Fruit fly (Drosophila melanogaster) whole organism, embryonic: ENCODE measurements around the gene Nnp-1.

ENCODE experiments used
- Antp ChIP-seq: fragments of 200-800 bp; sonication (Bioruptor generic); optimal IDR thresholded peaks from 3 replicates; lab custom pipeline; 2016; ENCODE audit warnings: missing biosample characterization, missing genetic modification characterization
- Atf3 ChIP-seq: fragments of 200-800 bp; sonication (Bioruptor generic); optimal IDR thresholded peaks from 3 replicates; lab custom pipeline; 2016; ENCODE audit warnings: missing biosample characterization, missing genetic modification characterization
- CG10431 ChIP-seq: fragments of 200-800 bp; sonication (Bioruptor generic); optimal IDR thresholded peaks from 3 replicates; lab custom pipeline; 2018; ENCODE audit warnings: missing biosample characterization, mild to moderate bottlenecking, missing genetic modification characterization
- CG11723 ChIP-seq: fragments of 200-800 bp; sonication (Bioruptor generic); optimal IDR thresholded peaks from 2 replicates; lab custom pipeline; 2017; ENCODE audit warnings: missing biosample characterization, mild to moderate bottlenecking, missing genetic modification characterization
- CG12104 ChIP-seq: fragments of 200-800 bp; sonication (Bioruptor generic); optimal IDR thresholded peaks from 3 replicates; lab custom pipeline; 2016; ENCODE audit warnings: missing biosample characterization, missing genetic modification characterization
- CG13775 ChIP-seq: fragments of 200-800 bp; sonication (Bioruptor generic); optimal IDR thresholded peaks from 3 replicates; lab custom pipeline; 2017; ENCODE audit warnings: missing biosample characterization, mild to moderate bottlenecking, missing genetic modification characterization
- CG15073 ChIP-seq: fragments of 200-800 bp; sonication (Bioruptor generic); optimal IDR thresholded peaks from 2 replicates; lab custom pipeline; 2016; ENCODE audit warnings: missing biosample characterization, missing genetic modification characterization
- CG15269 ChIP-seq: fragments of 200-800 bp; sonication (Bioruptor generic); optimal IDR thresholded peaks from 2 replicates; lab custom pipeline; 2018; ENCODE audit warnings: missing biosample characterization, mild to moderate bottlenecking, missing genetic modification characterization, moderate library complexity
- CG16813 ChIP-seq: fragments of 200-800 bp; sonication (Bioruptor generic); IDR thresholded peaks from 3 replicates; pipeline ENCODE4 v1.3.6; 2022; ENCODE audit warnings: missing biosample characterization, missing genetic modification characterization; ENCODE audit not compliant: partially characterized antibody
- CG17829 ChIP-seq: fragments of 200-800 bp; optimal IDR thresholded peaks from 2 replicates; lab custom pipeline; 2019; ENCODE audit warnings: missing biosample characterization, mild to moderate bottlenecking, missing genetic modification characterization, moderate library complexity
- CG18764 ChIP-seq: fragments of 200-800 bp; sonication (Bioruptor generic); optimal IDR thresholded peaks from 3 replicates; lab custom pipeline; 2016; ENCODE audit warnings: missing biosample characterization, missing genetic modification characterization
- CG2199 ChIP-seq: fragments of 200-800 bp; sonication (Bioruptor generic); IDR thresholded peaks from 3 replicates; pipeline ENCODE4 v1.3.6; 2022; ENCODE audit warnings: missing biosample characterization, missing genetic modification characterization
- CG31441 ChIP-seq: fragments of 200-800 bp; sonication (Bioruptor generic); IDR thresholded peaks from 2 replicates; pipeline ENCODE4 v1.3.6; 2022; ENCODE audit warnings: missing biosample characterization, missing genetic modification characterization
- CG3847 ChIP-seq: fragments of 200-800 bp; sonication (Bioruptor generic); IDR thresholded peaks from 2 replicates; pipeline ENCODE4 v1.3.6; 2022; ENCODE audit warnings: missing biosample characterization, missing genetic modification characterization
- CG4328 ChIP-seq: fragments of 200-800 bp; sonication (Bioruptor generic); optimal IDR thresholded peaks from 3 replicates; lab custom pipeline; 2017; ENCODE audit warnings: missing biosample characterization, missing genetic modification reagents, missing genetic modification characterization
- CG6683 ChIP-seq: fragments of 200-800 bp; sonication (Bioruptor generic); optimal IDR thresholded peaks from 2 replicates; lab custom pipeline; 2017; ENCODE audit warnings: missing biosample characterization, mild to moderate bottlenecking, missing genetic modification characterization, missing genetic modification reagents
- CG7372 ChIP-seq: fragments of 200-800 bp; sonication (Bioruptor generic); IDR thresholded peaks from 2 replicates; pipeline ENCODE4 v1.3.6; 2022; ENCODE audit warnings: missing biosample characterization, missing genetic modification characterization
- CG7745 ChIP-seq: fragments of 200-800 bp; sonication (Bioruptor generic); optimal IDR thresholded peaks from 2 replicates; lab custom pipeline; 2018; ENCODE audit warnings: missing biosample characterization, mild to moderate bottlenecking, missing genetic modification characterization, moderate library complexity
- Camta ChIP-seq: fragments of 200-800 bp; sonication (Bioruptor generic); optimal IDR thresholded peaks from 2 replicates; lab custom pipeline; 2016; ENCODE audit warnings: missing biosample characterization, missing genetic modification characterization
- CoRest ChIP-seq: fragments of 200-800 bp; sonication (Bioruptor generic); optimal IDR thresholded peaks from 3 replicates; lab custom pipeline; 2018; ENCODE audit warnings: missing biosample characterization, mild to moderate bottlenecking, missing genetic modification characterization, moderate library complexity
- Ets97D ChIP-seq: fragments of 200-800 bp; sonication (Bioruptor generic); optimal IDR thresholded peaks from 3 replicates; lab custom pipeline; 2016; ENCODE audit warnings: missing biosample characterization, missing genetic modification characterization
- HHEX ChIP-seq: fragments of 200-800 bp; sonication (Bioruptor generic); optimal IDR thresholded peaks from 3 replicates; lab custom pipeline; 2017; ENCODE audit warnings: missing biosample characterization, mild to moderate bottlenecking, missing genetic modification characterization, missing genetic modification reagents
- Hmx ChIP-seq: fragments of 200-800 bp; sonication (Bioruptor generic); optimal IDR thresholded peaks from 2 replicates; lab custom pipeline; 2016; ENCODE audit warnings: missing biosample characterization, missing genetic modification characterization
- Neu2 ChIP-seq: fragments of 200-800 bp; sonication (Bioruptor generic); optimal IDR thresholded peaks from 3 replicates; lab custom pipeline; 2016; ENCODE audit warnings: missing biosample characterization, missing genetic modification characterization, borderline replicate concordance
- Oli ChIP-seq: fragments of 200-800 bp; sonication (Bioruptor generic); optimal IDR thresholded peaks from 2 replicates; lab custom pipeline; 2018; ENCODE audit warnings: missing biosample characterization, mild to moderate bottlenecking, missing genetic modification characterization, moderate library complexity
- TFAM ChIP-seq: fragments of 200-800 bp; sonication (Bioruptor generic); optimal IDR thresholded peaks from 2 replicates; lab custom pipeline; 2017; ENCODE audit warnings: missing biosample characterization, missing genetic modification characterization, inconsistent platforms
- amos ChIP-seq: fragments of 200-800 bp; sonication (Bioruptor generic); IDR thresholded peaks from 2 replicates; pipeline ENCODE4 v1.3.6; 2022; ENCODE audit warnings: missing biosample characterization, missing genetic modification characterization; ENCODE audit not compliant: partially characterized antibody
- ase ChIP-seq: fragments of 200-800 bp; sonication (Bioruptor generic); IDR thresholded peaks from 3 replicates; pipeline ENCODE4 v1.3.6; 2022; ENCODE audit warnings: missing biosample characterization, missing genetic modification characterization
- bsh ChIP-seq, 2 experiments: fragments of 200-800 bp; sonication (Bioruptor generic); optimal IDR thresholded peaks; 2 replicates each; lab custom pipeline; 2017 to 2018; ENCODE audit warnings: mild to moderate bottlenecking in 2 of 2, missing biosample characterization in 2 of 2, missing genetic modification characterization in 2 of 2, moderate library complexity in 1 of 2
- caup ChIP-seq: fragments of 200-800 bp; sonication (Bioruptor generic); optimal IDR thresholded peaks from 3 replicates; lab custom pipeline; 2017; ENCODE audit warnings: missing biosample characterization, mild to moderate bottlenecking, missing genetic modification characterization, moderate library complexity; ENCODE audit not compliant: severe bottlenecking
- dmrt11E ChIP-seq: fragments of 200-800 bp; sonication (Bioruptor generic); optimal IDR thresholded peaks from 3 replicates; lab custom pipeline; 2018; ENCODE audit warnings: missing biosample characterization, mild to moderate bottlenecking, missing genetic modification characterization, moderate library complexity
- esg ChIP-seq: fragments of 200-800 bp; sonication (Bioruptor generic); conservative IDR thresholded peaks from 2 replicates; pipeline ENCODE4 v1.3.6; 2022; ENCODE audit warnings: missing biosample characterization, missing genetic modification characterization
- fu2 ChIP-seq: fragments of 200-800 bp; sonication (Bioruptor generic); optimal IDR thresholded peaks from 2 replicates; lab custom pipeline; 2016; ENCODE audit warnings: missing biosample characterization, missing genetic modification characterization
- hth ChIP-seq: fragments of >200 bp; optimal IDR thresholded peaks from 2 replicates; lab custom pipeline; 2017; ENCODE audit warnings: inconsistent platforms
- lab ChIP-seq: fragments of 200-800 bp; sonication (Bioruptor generic); optimal IDR thresholded peaks from 3 replicates; lab custom pipeline; 2017; ENCODE audit warnings: missing biosample characterization, missing genetic modification characterization, mild to moderate bottlenecking, moderate library complexity, missing genetic modification reagents
- mam ChIP-seq: fragments of 200-800 bp; sonication (Bioruptor generic); optimal IDR thresholded peaks from 3 replicates; lab custom pipeline; 2016; ENCODE audit warnings: missing biosample characterization, missing genetic modification characterization
- mld ChIP-seq: fragments of 200-800 bp; sonication (Bioruptor generic); IDR thresholded peaks from 3 replicates; pipeline ENCODE4 v1.3.6; 2022; ENCODE audit warnings: missing biosample characterization, missing genetic modification characterization; ENCODE audit not compliant: partially characterized antibody
- p53 ChIP-seq: fragments of 200-800 bp; sonication (Bioruptor generic); optimal IDR thresholded peaks from 2 replicates; lab custom pipeline; 2016; ENCODE audit warnings: missing biosample characterization, missing genetic modification characterization
- pros ChIP-seq: fragments of 200-800 bp; sonication (Bioruptor generic); optimal IDR thresholded peaks from 3 replicates; lab custom pipeline; 2019; ENCODE audit warnings: missing biosample characterization, mild to moderate bottlenecking, missing genetic modification characterization, moderate library complexity
- pum ChIP-seq: fragments of 200-800 bp; sonication (Bioruptor generic); optimal IDR thresholded peaks from 2 replicates; lab custom pipeline; 2016; ENCODE audit warnings: missing biosample characterization, missing genetic modification characterization
- run ChIP-seq: fragments of 200-800 bp; sonication (Bioruptor generic); optimal IDR thresholded peaks from 3 replicates; lab custom pipeline; 2018; ENCODE audit warnings: missing biosample characterization, mild to moderate bottlenecking, missing genetic modification characterization
- sc ChIP-seq, 3 experiments: fragments of >200 bp in 2 of 3; fragments of 200-800 bp in 1 of 3; sonication (Bioruptor generic) in 1 of 3; optimal IDR thresholded peaks; 2 replicates in 2 of 3; 3 replicates in 1 of 3; lab custom pipeline; 2017; ENCODE audit warnings: mild to moderate bottlenecking in 1 of 3, missing biosample characterization in 1 of 3, missing genetic modification characterization in 1 of 3, missing genetic modification reagents in 1 of 3
- sens ChIP-seq: fragments of 200-800 bp; sonication (Bioruptor generic); peaks from one replicate; lab custom pipeline; 2016; ENCODE audit warnings: missing biosample characterization, missing genetic modification characterization
- sima ChIP-seq: fragments of 200-800 bp; sonication (Bioruptor generic); optimal IDR thresholded peaks from 2 replicates; lab custom pipeline; 2016; ENCODE audit warnings: missing biosample characterization, missing genetic modification characterization
- trh ChIP-seq: fragments of 200-800 bp; sonication (Bioruptor generic); optimal IDR thresholded peaks from 2 replicates; lab custom pipeline; 2016; ENCODE audit warnings: missing biosample characterization, missing genetic modification characterization
- unc-4 ChIP-seq: fragments of 200-800 bp; sonication (Bioruptor generic); IDR thresholded peaks from 2 replicates; pipeline ENCODE4 v1.3.6; 2022; ENCODE audit warnings: missing biosample characterization, missing genetic modification characterization; ENCODE audit not compliant: partially characterized antibody
- vfl ChIP-seq: fragments of 200-800 bp; sonication (Bioruptor generic); optimal IDR thresholded peaks from 2 replicates; lab custom pipeline; 2016; ENCODE audit warnings: missing biosample characterization, missing genetic modification characterization
- z ChIP-seq: fragments of 200-800 bp; sonication (Bioruptor generic); IDR thresholded peaks from 3 replicates; pipeline ENCODE4 v1.3.6; 2022; ENCODE audit warnings: missing biosample characterization, missing genetic modification characterization

Gene Nnp-1

DNA sequence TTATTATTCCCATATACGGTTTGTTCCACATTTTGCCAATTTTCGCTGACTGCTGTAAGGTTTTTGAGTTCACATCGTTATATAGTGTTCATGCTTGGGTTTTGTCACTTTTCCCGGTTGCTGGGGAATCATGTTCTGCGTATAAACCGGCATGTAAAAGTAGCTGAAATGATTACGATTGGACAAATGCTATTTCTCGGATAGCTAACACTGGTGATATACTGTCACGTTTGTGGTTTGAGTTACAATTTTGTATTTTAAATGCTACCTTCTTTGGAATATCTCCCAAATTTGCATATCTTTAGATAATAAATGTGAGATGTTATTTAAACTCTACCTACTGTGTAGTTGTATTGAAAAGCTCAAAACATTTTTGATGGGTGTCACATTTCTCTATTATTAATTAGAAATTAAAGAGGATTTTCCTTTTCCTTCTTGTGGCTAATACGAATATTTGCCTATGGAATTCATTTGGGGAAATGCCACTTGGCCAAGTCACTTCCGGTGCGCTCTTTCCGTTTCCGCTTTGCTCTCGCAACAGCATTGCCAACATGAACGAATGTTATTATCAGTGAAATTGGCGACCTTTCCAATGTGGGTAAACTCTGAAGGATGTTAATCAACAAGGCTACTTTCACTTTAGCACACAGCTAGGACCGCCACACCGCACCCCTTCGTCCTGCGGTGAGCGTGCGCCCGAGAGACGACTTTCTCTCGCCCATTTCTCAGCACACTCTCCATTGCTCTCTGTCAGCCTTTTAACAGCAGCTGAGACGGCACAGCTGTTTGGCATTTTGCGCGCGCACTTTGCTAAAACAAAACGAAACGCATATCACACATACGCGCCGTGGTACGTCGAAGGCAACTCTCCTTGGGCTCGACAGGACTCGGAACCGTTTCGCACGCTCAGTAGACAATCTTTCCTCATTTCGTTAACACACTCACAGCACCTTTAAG lies 48.8 kb upstream of the Nnp-1 start, which contains the start of the genes CG16956, CG42784 and CG43850 (continued):
- TF ChIP-seq CG13775 (GFP tag; lab: Kevin White, UChicago) = peak; percentile 56
- no peak; the same call in 1 of the 2 replicates for TF ChIP-seq amos
- TF ChIP-seq CG15073 (GFP tag; lab: Kevin White, UChicago) = no peak
- peak; percentile 94 for TF ChIP-seq lab (GFP tag; lab: Kevin White, UChicago)
- no peak for TF ChIP-seq Neu2 (GFP tag; lab: Kevin White, UChicago)
- TF ChIP-seq CG7745 = no peak
- no peak for TF ChIP-seq CG16813
- peak; percentile 63 for TF ChIP-seq CG6683 (GFP tag; lab: Kevin White, UChicago)
- TF ChIP-seq p53 (GFP tag; lab: Kevin White, UChicago) = no peak
- TF ChIP-seq CoRest (tag; lab: Kevin White, UChicago) = no peak
- TF ChIP-seq Oli (tag; lab: Kevin White, UChicago) = peak; percentile 6
- no peak for TF ChIP-seq pum (GFP tag; lab: Kevin White, UChicago)
- 0 out of 3 replicates have a peak, but pooled peaks have one; percentile 7 for TF ChIP-seq ase (GFP tag; lab: Robert Waterston, UW)
- no peak for TF ChIP-seq TFAM (GFP tag; lab: Kevin White, UChicago)
- TF ChIP-seq bsh (GFP tag; optimal IDR thresholded peaks at IDR 0.05; lab: Kevin White, UChicago) = no peak
- TF ChIP-seq HHEX (GFP tag; lab: Kevin White, UChicago) = peak; percentile 78
- TF ChIP-seq Antp (GFP tag; lab: Kevin White, UChicago) = no peak
- no peak for TF ChIP-seq fu2 (GFP tag; lab: Kevin White, UChicago)
- TF ChIP-seq CG18764 = no peak
- TF ChIP-seq z = no peak
- TF ChIP-seq trh = no peak
- no peak for TF ChIP-seq pros (GFP tag; lab: Kevin White, UChicago)
- TF ChIP-seq CG17829 (tag; lab: Kevin White, UChicago) = no peak
- TF ChIP-seq CG7372 (GFP tag; lab: Robert Waterston, UW) = no peak
- TF ChIP-seq mld = no peak
- TF ChIP-seq sens (GFP tag; lab: Kevin White, UChicago) = peak; percentile 82
- peak; percentile 42 for TF ChIP-seq CG11723
- no peak for TF ChIP-seq Atf3 (GFP tag; lab: Kevin White, UChicago)
- no peak for TF ChIP-seq Hmx (GFP tag; lab: Kevin White, UChicago)
- peak; percentile 89 for TF ChIP-seq caup (GFP tag; lab: Kevin White, UChicago)
- TF ChIP-seq Ets97D (GFP tag; lab: Kevin White, UChicago) = peak; percentile 97
- no peak; the same call in none of the 2 replicates for TF ChIP-seq CG3847 (GFP tag; lab: Robert Waterston, UW)
- TF ChIP-seq Camta (GFP tag; lab: Kevin White, UChicago) = no peak
- peak; percentile 66 for TF ChIP-seq CG15269 (tag; lab: Kevin White, UChicago)
- TF ChIP-seq dmrt11E (tag; lab: Kevin White, UChicago) = no peak
- peak; percentile 41 for TF ChIP-seq run
- no peak for TF ChIP-seq mam (GFP tag; lab: Kevin White, UChicago)
- TF ChIP-seq CG4328 (GFP tag; lab: Kevin White, UChicago) = peak; percentile 63
- TF ChIP-seq unc-4 (GFP tag; lab: Robert Waterston, UW) = no peak
- no peak for TF ChIP-seq vfl (GFP tag; lab: Kevin White, UChicago)
- TF ChIP-seq CG31441 = peak; percentile 54; the same call in 1 of the 2 replicates
- TF ChIP-seq esg = no peak
- no peak for TF ChIP-seq sc (optimal IDR thresholded peaks at IDR 0.05; lab: Kevin White, UChicago)
- peak; percentile 7 for TF ChIP-seq sc (GFP tag; optimal IDR thresholded peaks at IDR 0.05; lab: Kevin White, UChicago)
- no peak for TF ChIP-seq hth (lab: Kevin White, UChicago)
- TF ChIP-seq CG12104 (GFP tag; lab: Kevin White, UChicago) = peak; percentile 30
- no peak for TF ChIP-seq CG2199
- no peak for TF ChIP-seq sima
- no peak for TF ChIP-seq CG10431
